Worm (Caenorhabditis elegans): ENCODE measurements around the gene F44G4.7.

- TF ChIP-seq flt-1 (GFP tag; IDR thresholded peaks at IDR 0.05) (no peak), ztf-29 (GFP tag; IDR thresholded peaks at IDR 0.05) (no peak), tab-1 (GFP tag; IDR thresholded peaks at IDR 0.05) (no peak), ref-1 (GFP tag; conservative IDR thresholded peaks at IDR 0.05) (no peak), med-1 (GFP tag; optimal IDR thresholded peaks at IDR 0.05; ENCODE audit: insufficient read depth) (no peak), T22C8.4 (GFP tag; IDR thresholded peaks at IDR 0.05) (no peak), cog-1 (tag; optimal IDR thresholded peaks at IDR 0.05) (no peak)
These were observed 10.0 kb upstream of the F44G4.7 start for ce11 chrII:9014877-9015505.

Measured in whole organism, midembryonic.